Worm (Caenorhabditis elegans): ENCODE measurements around the gene B0281.3.

DNA sequence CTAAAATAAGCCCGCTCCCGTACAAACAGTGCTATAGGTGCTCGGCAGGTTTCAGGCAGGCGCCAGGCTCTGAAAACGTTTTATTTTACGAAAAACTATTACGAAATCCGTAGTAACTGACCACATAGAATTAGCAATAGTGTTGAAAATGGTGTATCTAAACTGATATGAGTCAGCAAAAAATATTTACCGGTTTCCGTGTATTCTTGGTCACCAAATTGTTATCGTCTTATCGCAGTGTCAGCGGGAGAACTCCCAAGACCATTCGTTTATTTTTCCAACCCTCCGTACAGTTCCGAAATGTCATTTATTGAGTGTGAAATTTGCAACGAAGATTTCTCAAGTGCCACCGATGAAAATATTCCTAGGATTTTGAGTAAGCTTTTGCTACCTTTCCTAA, 25.4 kb downstream of the B0281.3 start, which contains the start of gene F43C11.8:
- TF ChIP-seq W03F9.2 (tag; optimal IDR thresholded peaks at IDR 0.05) (no peak), him-1 (tag; optimal IDR thresholded peaks at IDR 0.05) (no peak), dao-5 (tag; optimal IDR thresholded peaks at IDR 0.05) (no peak)

Measured in whole organism, L4/young adult.